Fruit fly (Drosophila melanogaster): Measurements from ENCODE around the gene CG10561.

Gene CG10561

dm6 chr2L:19120196-19120950, 6.2 kb downstream of the CG10561 start, which contains the start of gene Ddc (continued):
- TF ChIP-seq btn (GFP tag; optimal IDR thresholded peaks at IDR 0.05) (no peak), CG18599 (GFP tag; optimal IDR thresholded peaks at IDR 0.05) (peak; percentile 5), CG12155 (GFP tag; optimal IDR thresholded peaks at IDR 0.05) (no peak), Dbx (GFP tag; IDR thresholded peaks at IDR 0.05) (0 out of 3 replicates have a peak, but pooled peaks have one; percentile 32), lmd (GFP tag; IDR thresholded peaks at IDR 0.05) (peak; percentile 12; the same call in 1 of the 2 replicates), Lhr (GFP tag; optimal IDR thresholded peaks at IDR 0.05) (no peak), NFAT (GFP tag; IDR thresholded peaks at IDR 0.05) (0 out of 2 replicates have a peak, but pooled peaks have one; percentile 50), CG12769 (tag; optimal IDR thresholded peaks at IDR 0.05) (peak; percentile 18), CG17912 (GFP tag; optimal IDR thresholded peaks at IDR 0.05) (no peak), Adf1 (GFP tag; IDR thresholded peaks at IDR 0.05) (peak; percentile 76), CG11560 (tag; IDR thresholded peaks at IDR 0.05) (no peak), CG11247 (GFP tag; IDR thresholded peaks at IDR 0.05) (0 out of 2 replicates have a peak, but pooled peaks have one; percentile 28), eyg (GFP tag; optimal IDR thresholded peaks at IDR 0.05) (no peak), CG42726 (GFP tag; IDR thresholded peaks at IDR 0.05; ENCODE audit: partially characterized antibody) (0 out of 2 replicates have a peak, but pooled peaks have one; percentile 33), CG14667 (GFP tag; IDR thresholded peaks at IDR 0.05) (no peak), Med (GFP tag) (peak; percentile 15), cwo (GFP tag; optimal IDR thresholded peaks at IDR 0.05) (peak; percentile 17), Dip2 (GFP tag; IDR thresholded peaks at IDR 0.05) (no peak), Hmr (GFP tag; optimal IDR thresholded peaks at IDR 0.05) (peak; percentile 5), repo (GFP tag; optimal IDR thresholded peaks at IDR 0.05) (no peak), ara (GFP tag; IDR thresholded peaks at IDR 0.05) (no peak), CG10274 (GFP tag; optimal IDR thresholded peaks at IDR 0.05) (no peak), Lim3 (GFP tag; IDR thresholded peaks at IDR 0.05) (peak; percentile 10; the same call in 1 of the 2 replicates), Bgb (GFP tag; IDR thresholded peaks at IDR 0.05; ENCODE audit: partially characterized antibody) (peak; percentile 39)

dm6 chr2L:19120984-19121383, 6.8 kb downstream of the CG10561 start:
- peak; percentile 35 for TF ChIP-seq CG10147 (GFP tag; optimal IDR thresholded peaks at IDR 0.05)
- TF ChIP-seq CHES-1-like (GFP tag; optimal IDR thresholded peaks at IDR 0.05): no peak
- TF ChIP-seq Fer3 (tag; optimal IDR thresholded peaks at IDR 0.05): peak; percentile 42
- TF ChIP-seq CG2202 (tag; optimal IDR thresholded peaks at IDR 0.05): no peak
- TF ChIP-seq Eip74EF (GFP tag; optimal IDR thresholded peaks at IDR 0.05): no peak
- no peak for TF ChIP-seq yki (optimal IDR thresholded peaks at IDR 0.05)
- TF ChIP-seq Sin3A (optimal IDR thresholded peaks at IDR 0.05): no peak
- no peak for TF ChIP-seq tup (GFP tag; optimal IDR thresholded peaks at IDR 0.05)
- no peak for TF ChIP-seq H15 (GFP tag; IDR thresholded peaks at IDR 0.05)
- TF ChIP-seq CG10654 (GFP tag; optimal IDR thresholded peaks at IDR 0.05): no peak
- no peak for TF ChIP-seq scrt (GFP tag; optimal IDR thresholded peaks at IDR 0.05)
- TF ChIP-seq B-H2 (GFP tag; optimal IDR thresholded peaks at IDR 0.05): no peak
- TF ChIP-seq bowl (GFP tag; IDR thresholded peaks at IDR 0.05): no peak
- TF ChIP-seq fru (optimal IDR thresholded peaks at IDR 0.05): no peak
- TF ChIP-seq klu (GFP tag; IDR thresholded peaks at IDR 0.05): no peak
- TF ChIP-seq mam (GFP tag; optimal IDR thresholded peaks at IDR 0.05): peak; percentile 31
- peak; percentile 68 for TF ChIP-seq CG2678 (tag; optimal IDR thresholded peaks at IDR 0.05)
- no peak for TF ChIP-seq vnd (GFP tag; IDR thresholded peaks at IDR 0.05; ENCODE audit: partially characterized antibody)
- peak; percentile 34 for TF ChIP-seq HHEX (GFP tag; optimal IDR thresholded peaks at IDR 0.05)
- TF ChIP-seq gro (GFP tag; optimal IDR thresholded peaks at IDR 0.05): peak; percentile 15
- TF ChIP-seq CG30403 (GFP tag; optimal IDR thresholded peaks at IDR 0.05): peak; percentile 61
- TF ChIP-seq CG43689 (GFP tag; IDR thresholded peaks at IDR 0.05): no peak
- TF ChIP-seq Lpt (GFP tag; optimal IDR thresholded peaks at IDR 0.05): no peak
- peak; percentile 35 for TF ChIP-seq fd96Cb (tag; optimal IDR thresholded peaks at IDR 0.05)
- TF ChIP-seq CG32767 (GFP tag; IDR thresholded peaks at IDR 0.05): no peak
- TF ChIP-seq CG2712 (tag; optimal IDR thresholded peaks at IDR 0.05): peak; percentile 27
- no peak for TF ChIP-seq cwo (GFP tag; optimal IDR thresholded peaks at IDR 0.05)
- TF ChIP-seq CG9437 (GFP tag; optimal IDR thresholded peaks at IDR 0.05): no peak

Measured in whole organism, embryonic.